Worm (Caenorhabditis elegans) whole organism, L4 larva: Measurements from ENCODE around the gene sri-25.

ENCODE experiments used
- Y105C5A.15 ChIP-seq: fragments of 200-800 bp; sonication (Bioruptor generic); IDR thresholded peaks from 2 replicates; pipeline ENCODE4 v1.3.6; 2022; ENCODE audit warnings: missing genetic modification characterization, missing compliant biosample characterization
- nhr-237 ChIP-seq: sonication (generic microtip); optimal IDR thresholded peaks from 2 replicates; lab custom pipeline; 2017; ENCODE audit warnings: missing biosample characterization, missing genetic modification characterization
- skn-1 ChIP-seq: fragments of 150-350 bp; optimal IDR thresholded peaks from 2 replicates; lab custom pipeline; 2014; ENCODE audit warnings: missing biosample characterization, missing genetic modification characterization

DNA sequence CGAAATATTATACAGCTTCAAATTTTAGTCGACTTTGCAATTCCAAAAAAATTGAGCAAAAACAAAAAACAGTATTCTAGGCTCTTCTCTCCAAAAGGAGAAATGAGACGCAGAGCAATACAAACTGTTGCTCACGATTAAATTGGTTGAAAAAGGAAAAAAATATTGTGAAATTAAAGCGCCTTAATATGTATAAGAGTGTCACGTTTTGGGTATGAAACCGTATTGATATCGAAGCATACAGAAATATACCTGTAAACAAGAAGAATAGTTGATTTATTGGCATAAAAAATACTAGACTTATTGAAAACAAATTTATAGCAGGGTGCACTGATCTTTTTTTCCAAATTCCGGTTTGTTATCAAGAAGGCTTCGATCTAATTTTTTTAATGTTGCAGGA, 49.0 kb downstream of the sri-25 start, which contains the start of gene M01B2.13:
- TF ChIP-seq skn-1 (tag; lab: Kevin White, UChicago) (no peak), Y105C5A.15 (GFP tag; lab: Robert Waterston, UW) (no peak), nhr-237 (tag; lab: Kevin White, UChicago) (no peak)
